Worm (Caenorhabditis elegans): Measurements from ENCODE around the gene srx-76.

DNA sequence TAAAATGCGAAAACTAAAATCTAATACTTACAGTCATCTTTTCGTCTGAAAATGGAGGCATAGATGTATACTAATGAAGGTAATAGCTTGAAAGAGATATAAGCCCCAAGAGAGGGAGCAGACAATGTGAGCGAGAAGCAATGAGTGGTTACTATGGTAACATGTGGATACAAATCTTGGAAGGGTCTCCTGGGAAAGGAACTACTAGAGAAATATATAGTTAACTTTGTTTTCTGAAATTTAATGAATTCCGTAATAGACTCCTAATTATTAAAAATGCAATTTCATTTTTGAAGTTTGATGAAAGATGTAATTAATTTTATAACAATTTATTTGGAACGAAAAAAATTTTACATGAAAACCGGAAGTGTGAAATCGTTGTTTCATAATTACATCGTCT, 35.7 kb downstream of the srx-76 start, which contains the start of gene osm-6:
- TF ChIP-seq him-1 (tag; optimal IDR thresholded peaks at IDR 0.05): no peak
- TF ChIP-seq dao-5 (tag; optimal IDR thresholded peaks at IDR 0.05): no peak
- no peak for TF ChIP-seq W03F9.2 (tag; optimal IDR thresholded peaks at IDR 0.05)
